Worm (Caenorhabditis elegans) whole organism, young adult: ENCODE data around the gene Y38A10A.11.

Experiments used
- B0019.2 ChIP-seq: fragments of 200-800 bp; sonication (Bioruptor generic); conservative IDR thresholded peaks from 2 replicates; pipeline ENCODE4 v1.3.6; 2022; ENCODE audit warnings: missing genetic modification reagents, missing genetic modification characterization, missing compliant biosample characterization
- B0336.3 ChIP-seq: fragments of 200-800 bp; sonication (Bioruptor generic); IDR thresholded peaks from 2 replicates; pipeline ENCODE4 v1.3.6; 2022; ENCODE audit warnings: missing genetic modification characterization, missing compliant biosample characterization
- D2030.7 ChIP-seq: fragments of 200-800 bp; sonication (Bioruptor generic); IDR thresholded peaks from 2 replicates; pipeline ENCODE4 v1.3.6; 2022; ENCODE audit warnings: missing genetic modification reagents, missing genetic modification characterization, missing compliant biosample characterization
- F33H1.4 ChIP-seq: fragments of 200-800 bp; sonication (Bioruptor generic); IDR thresholded peaks from 2 replicates; pipeline ENCODE4 v1.3.6; 2022; ENCODE audit warnings: missing genetic modification reagents, missing genetic modification characterization, missing compliant biosample characterization
- F39B2.1 ChIP-seq: fragments of 200-800 bp; sonication (Bioruptor generic); IDR thresholded peaks from 2 replicates; pipeline ENCODE4 v1.3.6; 2022; ENCODE audit warnings: missing genetic modification reagents, missing genetic modification characterization, missing compliant biosample characterization
- F55B11.4 ChIP-seq: sonication (generic microtip); optimal IDR thresholded peaks from 2 replicates; lab custom pipeline; 2016; ENCODE audit warnings: missing compliant biosample characterization, missing genetic modification characterization, borderline replicate concordance; ENCODE audit not compliant: insufficient read depth
- Y53F4B.3 ChIP-seq: fragments of 200-800 bp; sonication (Bioruptor generic); IDR thresholded peaks from 2 replicates; pipeline ENCODE4 v1.3.6; 2022; ENCODE audit warnings: missing genetic modification reagents, missing genetic modification characterization, missing compliant biosample characterization
- Y95B8A.8 ChIP-seq: fragments of 200-800 bp; sonication (Bioruptor generic); IDR thresholded peaks from 2 replicates; pipeline ENCODE4 v1.3.6; 2022; ENCODE audit warnings: missing genetic modification reagents, missing genetic modification characterization, missing compliant biosample characterization
- ama-1 ChIP-seq, 3 experiments: fragments of 150-350 bp in 1 of 3; sonication (generic microtip) in 2 of 3; optimal IDR thresholded peaks; 2 replicates each; lab custom pipeline; 2014 to 2018; ENCODE audit warnings: missing biosample characterization in 2 of 3, missing genetic modification characterization in 2 of 3, missing genetic modification reagents in 2 of 3
- aptf-3 ChIP-seq: fragments of 200-800 bp; sonication (Bioruptor generic); IDR thresholded peaks from 2 replicates; pipeline ENCODE4 v1.3.6; 2022; ENCODE audit warnings: missing genetic modification characterization, missing compliant biosample characterization
- attf-5 ChIP-seq: fragments of 200-800 bp; sonication (Bioruptor generic); optimal IDR thresholded peaks from 2 replicates; lab custom pipeline; 2018; ENCODE audit warnings: mild to moderate bottlenecking, missing genetic modification characterization, missing compliant biosample characterization
- cebp-1 ChIP-seq, 2 experiments: fragments of 200-800 bp in 1 of 2; sonication (Bioruptor generic) in 1 of 2; sonication (generic microtip) in 1 of 2; IDR thresholded peaks in 1 of 2; optimal IDR thresholded peaks in 1 of 2; 2 replicates each; pipeline versions ENCODE4 v1.3.6 to Lab custom; 2017 to 2022; ENCODE audit warnings: missing compliant biosample characterization in 2 of 2, missing genetic modification characterization in 2 of 2, mild to moderate bottlenecking in 1 of 2, missing genetic modification reagents in 1 of 2, moderate library complexity in 1 of 2
- die-1 ChIP-seq: sonication (generic microtip); optimal IDR thresholded peaks from 2 replicates; lab custom pipeline; 2016; ENCODE audit warnings: missing genotype, mild to moderate bottlenecking, missing genetic modification characterization, missing compliant biosample characterization
- dpl-1 ChIP-seq: fragments of 150-350 bp; optimal IDR thresholded peaks from 2 replicates; lab custom pipeline; 2014; ENCODE audit warnings: missing biosample characterization, missing genetic modification reagents, missing genetic modification characterization
- ets-4 ChIP-seq: fragments of 200-800 bp; sonication (Bioruptor generic); optimal IDR thresholded peaks from 2 replicates; lab custom pipeline; 2018; ENCODE audit warnings: mild to moderate bottlenecking, missing genetic modification characterization, missing compliant biosample characterization
- hmg-1.2 ChIP-seq: fragments of 200-800 bp; sonication (Bioruptor generic); IDR thresholded peaks from 2 replicates; pipeline ENCODE4 v1.3.6; 2022; ENCODE audit warnings: missing genetic modification reagents, missing genetic modification characterization, missing compliant biosample characterization
- let-607 ChIP-seq, 2 experiments: fragments of 200-800 bp in 1 of 2; sonication (Bioruptor generic) in 1 of 2; sonication (generic microtip) in 1 of 2; optimal IDR thresholded peaks; 2 replicates each; lab custom pipeline; 2016 to 2018; ENCODE audit warnings: mild to moderate bottlenecking in 2 of 2, missing compliant biosample characterization in 2 of 2, missing genetic modification characterization in 2 of 2, moderate library complexity in 2 of 2, missing genotype in 1 of 2
- lin-40 ChIP-seq: sonication (generic microtip); optimal IDR thresholded peaks from 2 replicates; lab custom pipeline; 2016; ENCODE audit warnings: missing genetic modification characterization, mild to moderate bottlenecking, missing compliant biosample characterization, missing genotype, missing genetic modification reagents
- lsl-1 ChIP-seq: fragments of 200-800 bp; sonication (Bioruptor generic); optimal IDR thresholded peaks from 2 replicates; lab custom pipeline; 2018; ENCODE audit warnings: mild to moderate bottlenecking, missing genetic modification characterization, moderate library complexity, missing compliant biosample characterization
- madf-6 ChIP-seq: fragments of 200-800 bp; sonication (Bioruptor generic); IDR thresholded peaks from 2 replicates; pipeline ENCODE4 v1.3.6; 2022; ENCODE audit warnings: missing genetic modification reagents, missing genetic modification characterization, missing compliant biosample characterization
- madf-8 ChIP-seq: fragments of 200-800 bp; sonication (Bioruptor generic); conservative IDR thresholded peaks from 2 replicates; pipeline ENCODE4 v1.3.6; 2022; ENCODE audit warnings: missing genetic modification reagents, missing genetic modification characterization, missing compliant biosample characterization
- mxl-1 ChIP-seq: sonication (generic microtip); optimal IDR thresholded peaks from 2 replicates; lab custom pipeline; 2016; ENCODE audit warnings: missing genetic modification characterization, missing compliant biosample characterization
- nhr-179 ChIP-seq: sonication (generic microtip); optimal IDR thresholded peaks from 2 replicates; lab custom pipeline; 2016; ENCODE audit warnings: mild to moderate bottlenecking, missing genetic modification characterization, missing compliant biosample characterization
- nhr-80 ChIP-seq: sonication (generic microtip); optimal IDR thresholded peaks from 2 replicates; lab custom pipeline; 2016; ENCODE audit warnings: missing genetic modification characterization, missing compliant biosample characterization
- rcor-1 ChIP-seq: fragments of 200-800 bp; sonication (Bioruptor generic); IDR thresholded peaks from 2 replicates; pipeline ENCODE4 v1.3.6; 2022; ENCODE audit warnings: missing genetic modification reagents, missing genetic modification characterization, missing compliant biosample characterization
- rpc-1 ChIP-seq, 2 experiments: fragments of 150-350 bp in 1 of 2; sonication (generic microtip) in 1 of 2; optimal IDR thresholded peaks; 2 replicates each; lab custom pipeline; 2014 to 2018; ENCODE audit warnings: missing biosample characterization in 1 of 2, missing genetic modification characterization in 1 of 2, missing genetic modification reagents in 1 of 2, missing genotype in 1 of 2
- sdz-38 ChIP-seq: sonication (generic microtip); optimal IDR thresholded peaks from 2 replicates; lab custom pipeline; 2016; ENCODE audit warnings: missing genotype, missing genetic modification characterization, missing compliant biosample characterization
- snpc-1.3 ChIP-seq: sonication (generic microtip); optimal IDR thresholded peaks from 2 replicates; lab custom pipeline; 2017; ENCODE audit warnings: missing genetic modification characterization, mild to moderate bottlenecking, missing compliant biosample characterization, antibody characterized with exemption, moderate library complexity, missing genotype, missing genetic modification reagents; ENCODE audit not compliant: insufficient read depth
- snpc-3.4 ChIP-seq: sonication (generic microtip); optimal IDR thresholded peaks from 2 replicates; lab custom pipeline; 2017; ENCODE audit warnings: missing genetic modification characterization, mild to moderate bottlenecking, missing compliant biosample characterization, antibody characterized with exemption, moderate library complexity, missing genotype, missing genetic modification reagents
- tbp1 ChIP-seq: fragments of 200-800 bp; sonication (Bioruptor generic); optimal IDR thresholded peaks from 2 replicates; lab custom pipeline; 2018; ENCODE audit warnings: mild to moderate bottlenecking, missing genetic modification characterization, missing compliant biosample characterization
- tlf-1 ChIP-seq: fragments of 200-800 bp; sonication (Bioruptor generic); optimal IDR thresholded peaks from 2 replicates; lab custom pipeline; 2018; ENCODE audit warnings: mild to moderate bottlenecking, missing genetic modification characterization, missing compliant biosample characterization
- unc-130 ChIP-seq: sonication (generic microtip); optimal IDR thresholded peaks from 2 replicates; lab custom pipeline; 2016; ENCODE audit warnings: missing genetic modification reagents, missing genetic modification characterization, missing compliant biosample characterization
- xnd-1 ChIP-seq: sonication (generic microtip); optimal IDR thresholded peaks from 2 replicates; lab custom pipeline; 2016; ENCODE audit warnings: missing genotype, missing genetic modification reagents, missing genetic modification characterization, missing compliant biosample characterization
- zim-3 ChIP-seq: sonication (generic microtip); optimal IDR thresholded peaks from 2 replicates; lab custom pipeline; 2017; ENCODE audit warnings: mild to moderate bottlenecking, missing genetic modification characterization, moderate library complexity, missing compliant biosample characterization
- ztf-25 ChIP-seq: fragments of 200-800 bp; sonication (Bioruptor generic); IDR thresholded peaks from 2 replicates; pipeline ENCODE4 v1.3.6; 2022; ENCODE audit warnings: missing genetic modification reagents, missing genetic modification characterization, missing compliant biosample characterization
- ztf-6 ChIP-seq: fragments of 200-800 bp; sonication (Bioruptor generic); IDR thresholded peaks from 2 replicates; pipeline ENCODE4 v1.3.6; 2022; ENCODE audit warnings: missing genetic modification reagents, missing genetic modification characterization, missing compliant biosample characterization

The Y38A10A.11 gene

ce11 chrV:6131100-6131499, 27.8 kb upstream of the Y38A10A.11 start, which contains the start of gene exp-2 (continued):
- TF ChIP-seq dpl-1 (GFP tag; lab: Kevin White, UChicago) (no peak), mxl-1 (no peak), cebp-1 (GFP tag; IDR thresholded peaks at IDR 0.05; lab: Robert Waterston, UW) (no peak), cebp-1 (tag; optimal IDR thresholded peaks at IDR 0.05; lab: Kevin White, UChicago) (no peak)

ce11 chrV:6128355-6128754, 25.0 kb upstream of the Y38A10A.11 start:
- no peak for TF ChIP-seq tbp1
- TF ChIP-seq ets-4 (GFP tag; lab: Kevin White, UChicago), result no peak
- no peak for TF ChIP-seq ama-1 (optimal IDR thresholded peaks at IDR 0.05; lab: Kevin White, UChicago)
- TF ChIP-seq ama-1 (GFP tag; optimal IDR thresholded peaks at IDR 0.05; lab: Kevin White, UChicago), result no peak
- no peak for TF ChIP-seq snpc-3.4 (tag; lab: Kevin White, UChicago)
- no peak for TF ChIP-seq rcor-1
- TF ChIP-seq D2030.7, result no peak
- no peak for TF ChIP-seq ztf-25
- no peak for TF ChIP-seq nhr-179 (tag; lab: Kevin White, UChicago)
- TF ChIP-seq rpc-1 (optimal IDR thresholded peaks at IDR 0.05; lab: Kevin White, UChicago), result no peak
- TF ChIP-seq rpc-1 (tag; optimal IDR thresholded peaks at IDR 0.05; lab: Kevin White, UChicago), result no peak
- no peak for TF ChIP-seq tlf-1 (GFP tag; lab: Kevin White, UChicago)
- TF ChIP-seq die-1, result no peak
- no peak for TF ChIP-seq attf-5 (GFP tag; lab: Kevin White, UChicago)
- no peak for TF ChIP-seq unc-130 (GFP tag; lab: Kevin White, UChicago)
- TF ChIP-seq F33H1.4 (GFP tag; lab: Robert Waterston, UW), result no peak
- TF ChIP-seq ztf-6 (GFP tag; lab: Robert Waterston, UW), result no peak
- no peak for TF ChIP-seq madf-6
- TF ChIP-seq, all 124 proteins: peak for 0

ce11 chrV:6121659-6122058, 18.3 kb upstream of the Y38A10A.11 start:
- TF ChIP-seq nhr-179 (tag; lab: Kevin White, UChicago) (no peak), B0336.3 (GFP tag; lab: Robert Waterston, UW) (no peak), Y53F4B.3 (GFP tag; lab: Robert Waterston, UW) (no peak), B0019.2 (GFP tag; lab: Robert Waterston, UW) (no peak), snpc-1.3 (tag; lab: Kevin White, UChicago) (no peak), aptf-3 (GFP tag; lab: Robert Waterston, UW) (no peak), Y95B8A.8 (GFP tag; lab: Robert Waterston, UW) (no peak), lsl-1 (GFP tag; lab: Kevin White, UChicago) (no peak), zim-3 (tag; lab: Kevin White, UChicago) (no peak), F33H1.4 (GFP tag; lab: Robert Waterston, UW) (no peak), F39B2.1 (GFP tag; lab: Robert Waterston, UW) (no peak), hmg-1.2 (GFP tag; lab: Robert Waterston, UW) (no peak), lin-40 (no peak)

- TF ChIP-seq madf-8 (GFP tag; lab: Robert Waterston, UW) (peak; percentile 67), D2030.7 (0 out of 2 replicates have a peak, but pooled peaks have one; percentile 44), F55B11.4 (tag; lab: Kevin White, UChicago) (no peak), nhr-80 (tag; lab: Kevin White, UChicago) (no peak), hmg-1.2 (GFP tag; lab: Robert Waterston, UW) (peak; percentile 23; the same call in 1 of the 2 replicates), xnd-1 (tag; lab: Kevin White, UChicago) (peak; percentile 28), F33H1.4 (GFP tag; lab: Robert Waterston, UW) (0 out of 2 replicates have a peak, but pooled peaks have one; percentile 15), sdz-38 (tag; lab: Kevin White, UChicago) (no peak), madf-6 (peak; percentile 73), let-607 (tag; optimal IDR thresholded peaks at IDR 0.05; lab: Kevin White, UChicago) (no peak)
Measured at ce11 chrV:6120156-6120879, 17.0 kb upstream of the Y38A10A.11 start, which contains the start of gene ceh-49. TSS of gene ceh-49 (minus strand) at chrV:6120206.
